Worm (Caenorhabditis elegans) whole organism, late embryonic: ENCODE data around the gene sos-1.

Source experiments
- F13H6.1 ChIP-seq: sonication (generic microtip); optimal IDR thresholded peaks from 2 replicates; lab custom pipeline; 2016; ENCODE audit warnings: missing genetic modification characterization, missing compliant biosample characterization
- Y22D7AL.16 ChIP-seq: sonication (generic microtip); optimal IDR thresholded peaks from 2 replicates; lab custom pipeline; 2016; ENCODE audit warnings: missing genetic modification characterization, missing compliant biosample characterization
- ama-1 ChIP-seq: fragments of 150-350 bp; optimal IDR thresholded peaks from 2 replicates; lab custom pipeline; 2014
- elt-4 ChIP-seq: sonication (generic microtip); optimal IDR thresholded peaks from 2 replicates; lab custom pipeline; 2016; ENCODE audit warnings: missing genetic modification characterization, missing compliant biosample characterization
- hlh-30 ChIP-seq: sonication (generic microtip); optimal IDR thresholded peaks from 2 replicates; lab custom pipeline; 2017; ENCODE audit warnings: antibody characterized with exemption, missing genetic modification characterization, missing compliant biosample characterization; ENCODE audit not compliant: insufficient read depth
- madf-2 ChIP-seq: sonication (generic microtip); optimal IDR thresholded peaks from 2 replicates; lab custom pipeline; 2017; ENCODE audit warnings: missing genetic modification characterization, missing compliant biosample characterization
- nfya-1 ChIP-seq: sonication (generic microtip); optimal IDR thresholded peaks from 2 replicates; lab custom pipeline; 2017; ENCODE audit warnings: missing genetic modification characterization, mild to moderate bottlenecking, missing compliant biosample characterization, antibody characterized with exemption, moderate library complexity
- nhr-11 ChIP-seq: fragments of 150-350 bp; optimal IDR thresholded peaks from 2 replicates; lab custom pipeline; 2014; ENCODE audit warnings: missing biosample characterization, missing genetic modification characterization
- odd-2 ChIP-seq: sonication (generic microtip); optimal IDR thresholded peaks from 2 replicates; lab custom pipeline; 2017; ENCODE audit warnings: antibody characterized with exemption, mild to moderate bottlenecking, missing genetic modification characterization, missing compliant biosample characterization
- pros-1 ChIP-seq: fragments of 150-350 bp; optimal IDR thresholded peaks from 2 replicates; lab custom pipeline; 2014; ENCODE audit warnings: missing biosample characterization, missing genetic modification reagents, missing genetic modification characterization
- sox-2 ChIP-seq: fragments of 200-800 bp; sonication (Bioruptor generic); IDR thresholded peaks from 2 replicates; pipeline ENCODE4 v1.3.6; 2022; ENCODE audit warnings: missing genetic modification reagents, missing genetic modification characterization, missing compliant biosample characterization
- ztf-16 ChIP-seq: sonication (generic microtip); optimal IDR thresholded peaks from 2 replicates; lab custom pipeline; 2017; ENCODE audit warnings: missing genetic modification characterization, missing compliant biosample characterization

ce11 chrV:4499156-4499808 is 49.8 kb downstream of the sos-1 start:
- TF ChIP-seq Y22D7AL.16 (tag; lab: Kevin White, UChicago) (no peak), ama-1 (lab: Kevin White, UChicago) (no peak), ztf-16 (tag; lab: Kevin White, UChicago) (no peak), odd-2 (tag; lab: Kevin White, UChicago) (no peak), pros-1 (no peak), F13H6.1 (tag; lab: Kevin White, UChicago) (no peak), nhr-11 (tag; lab: Kevin White, UChicago) (no peak), madf-2 (tag; lab: Kevin White, UChicago) (peak; percentile 14), sox-2 (GFP tag; lab: Robert Waterston, UW) (no peak), nfya-1 (tag; lab: Kevin White, UChicago) (peak; percentile 98), hlh-30 (no peak), elt-4 (tag; lab: Kevin White, UChicago) (no peak)
